Fruit fly (Drosophila melanogaster): ENCODE measurements around the gene CG5114.

The CG5114 gene

dm6 chr3L:14974513-14974912 lies 8.1 kb upstream of the CG5114 start, which contains the start of gene Ocho (continued):
- TF ChIP-seq CG12659 (GFP tag; optimal IDR thresholded peaks at IDR 0.05) = no peak
- TF ChIP-seq GATAe (GFP tag; conservative IDR thresholded peaks at IDR 0.05) = no peak
- no peak for TF ChIP-seq Sox102F (GFP tag; optimal IDR thresholded peaks at IDR 0.05)
- TF ChIP-seq disco-r (GFP tag; optimal IDR thresholded peaks at IDR 0.05) = no peak
- no peak for TF ChIP-seq Drgx (GFP tag; IDR thresholded peaks at IDR 0.05)
- no peak for TF ChIP-seq MTF-1 (GFP tag; optimal IDR thresholded peaks at IDR 0.05; ENCODE audit: borderline replicate concordance)
- TF ChIP-seq Dad (GFP tag; optimal IDR thresholded peaks at IDR 0.05) = no peak
- TF ChIP-seq HLHmδ (GFP tag; optimal IDR thresholded peaks at IDR 0.05) = no peak
- peak; percentile 57 for TF ChIP-seq row (GFP tag; IDR thresholded peaks at IDR 0.05)
- TF ChIP-seq CG4854 (GFP tag; optimal IDR thresholded peaks at IDR 0.05) = no peak
- no peak for TF ChIP-seq Bdp1 (GFP tag; optimal IDR thresholded peaks at IDR 0.05)
- peak; percentile 64; the same call in 3 of the 4 replicates for TF ChIP-seq Dll (GFP tag; IDR thresholded peaks at IDR 0.05; ENCODE audit: partially characterized antibody)
- TF ChIP-seq CG12744 (GFP tag; optimal IDR thresholded peaks at IDR 0.05) = no peak
- TF ChIP-seq Pdp1 (GFP tag; optimal IDR thresholded peaks at IDR 0.05) = no peak
- peak; percentile 51; the same call in 1 of the 2 replicates for TF ChIP-seq bbx (GFP tag; IDR thresholded peaks at IDR 0.05; ENCODE audit: partially characterized antibody)
- TF ChIP-seq CG10274 (GFP tag; optimal IDR thresholded peaks at IDR 0.05) = no peak
- TF ChIP-seq CG1529 (GFP tag; optimal IDR thresholded peaks at IDR 0.05) = no peak
- peak; percentile 19 for TF ChIP-seq sqz (GFP tag; optimal IDR thresholded peaks at IDR 0.05)
- TF ChIP-seq eve (GFP tag; optimal IDR thresholded peaks at IDR 0.05) = peak in 1 of 2 experiments; percentile 13
- no peak for TF ChIP-seq CG10654 (GFP tag; optimal IDR thresholded peaks at IDR 0.05)
- no peak for TF ChIP-seq fu2 (GFP tag; optimal IDR thresholded peaks at IDR 0.05)
- 0 out of 2 replicates have a peak, but pooled peaks have one; percentile 20 for TF ChIP-seq chm (GFP tag; IDR thresholded peaks at IDR 0.05)
- TF ChIP-seq prd (optimal IDR thresholded peaks at IDR 0.05) = no peak
- peak; percentile 35; the same call in 1 of the 3 replicates for TF ChIP-seq prd (GFP tag; IDR thresholded peaks at IDR 0.05)
- TF ChIP-seq Scr (GFP tag; IDR thresholded peaks at IDR 0.05; ENCODE audit: partially characterized antibody) = peak; percentile 60
- TF ChIP-seq CG1233 (GFP tag; optimal IDR thresholded peaks at IDR 0.05) = no peak
- TF ChIP-seq Myb (GFP tag; optimal IDR thresholded peaks at IDR 0.05) = no peak
- TF ChIP-seq CG2712 (tag; optimal IDR thresholded peaks at IDR 0.05) = peak; percentile 6
- TF ChIP-seq CG18619 (GFP tag; optimal IDR thresholded peaks at IDR 0.05) = no peak
- TF ChIP-seq hth (optimal IDR thresholded peaks at IDR 0.05) = no peak
- TF ChIP-seq MESR4 (GFP tag; optimal IDR thresholded peaks at IDR 0.05) = no peak
- peak; percentile 59 for TF ChIP-seq dmrt11E (tag; optimal IDR thresholded peaks at IDR 0.05)
- no peak for TF ChIP-seq Eip74EF (GFP tag; optimal IDR thresholded peaks at IDR 0.05)
- no peak for TF ChIP-seq CkIIα-i1 (GFP tag; IDR thresholded peaks at IDR 0.05)
- no peak for TF ChIP-seq CG15011 (GFP tag; optimal IDR thresholded peaks at IDR 0.05)
- TF ChIP-seq Xrp1 (GFP tag; IDR thresholded peaks at IDR 0.05) = peak; percentile 40; the same call in 1 of the 2 replicates
- peak; percentile 57; the same call in 2 of the 3 replicates for TF ChIP-seq CG6791 (GFP tag; IDR thresholded peaks at IDR 0.05; ENCODE audit: partially characterized antibody)
- no peak for TF ChIP-seq pita (GFP tag; optimal IDR thresholded peaks at IDR 0.05)
- TF ChIP-seq CG15696 (tag; optimal IDR thresholded peaks at IDR 0.05) = peak; percentile 72
- peak; percentile 19; the same call in 1 of the 2 replicates for TF ChIP-seq hbn (GFP tag; IDR thresholded peaks at IDR 0.05; ENCODE audit: partially characterized antibody)
- TF ChIP-seq stwl (tag; optimal IDR thresholded peaks at IDR 0.05) = peak; percentile 3
- no peak for TF ChIP-seq sna (GFP tag; IDR thresholded peaks at IDR 0.05; ENCODE audit: partially characterized antibody)
- no peak for TF ChIP-seq CG7839 (tag; optimal IDR thresholded peaks at IDR 0.05)
- TF ChIP-seq CG17568 (GFP tag; optimal IDR thresholded peaks at IDR 0.05) = no peak
- TF ChIP-seq gsb-n (tag; optimal IDR thresholded peaks at IDR 0.05) = peak; percentile 0
- TF ChIP-seq CG7786 (GFP tag; optimal IDR thresholded peaks at IDR 0.05) = no peak
- TF ChIP-seq gcm (GFP tag; optimal IDR thresholded peaks at IDR 0.05) = peak; percentile 4
- no peak for TF ChIP-seq Dfd (GFP tag; optimal IDR thresholded peaks at IDR 0.05)
- TF ChIP-seq peb (GFP tag; IDR thresholded peaks at IDR 0.05) = no peak
- no peak for TF ChIP-seq knrl (GFP tag; IDR thresholded peaks at IDR 0.05; ENCODE audit: partially characterized antibody)

Measured in whole organism, embryonic.